Worm (Caenorhabditis elegans) whole organism, mixed stage, embryonic: ENCODE measurements around the gene lido-11.

ENCODE experiments used
- M03D4.4 ChIP-seq: sonication (generic microtip); optimal IDR thresholded peaks from 2 replicates; lab custom pipeline; 2017; ENCODE audit warnings: mild to moderate bottlenecking, missing genetic modification characterization, missing compliant biosample characterization
- bed-3 ChIP-seq: fragments of 200-800 bp; sonication (Bioruptor generic); optimal IDR thresholded peaks from 3 replicates; lab custom pipeline; 2018; ENCODE audit warnings: mild to moderate bottlenecking, missing genetic modification characterization, moderate library complexity, missing compliant biosample characterization
- blmp-1 ChIP-seq: fragments of 150-350 bp; optimal IDR thresholded peaks from 2 replicates; lab custom pipeline; 2014; ENCODE audit warnings: missing biosample characterization, missing genetic modification characterization
- ceh-39 ChIP-seq: fragments of 150-350 bp; optimal IDR thresholded peaks from 2 replicates; lab custom pipeline; 2014; ENCODE audit warnings: missing biosample characterization, missing genetic modification characterization
- ceh-43 ChIP-seq: fragments of 200-800 bp; sonication (Bioruptor generic); optimal IDR thresholded peaks from 2 replicates; lab custom pipeline; 2018; ENCODE audit warnings: mild to moderate bottlenecking, missing genetic modification characterization, moderate library complexity, missing compliant biosample characterization
- ceh-83 ChIP-seq: fragments of 200-800 bp; sonication (Bioruptor generic); optimal IDR thresholded peaks from 2 replicates; lab custom pipeline; 2018; ENCODE audit warnings: mild to moderate bottlenecking, missing genetic modification characterization, missing compliant biosample characterization
- ces-1 ChIP-seq: fragments of 150-350 bp; optimal IDR thresholded peaks from 2 replicates; lab custom pipeline; 2014; ENCODE audit warnings: missing biosample characterization, missing genetic modification reagents, missing genetic modification characterization
- cnd-1 ChIP-seq: fragments of 200-800 bp; sonication (Bioruptor generic); optimal IDR thresholded peaks from 2 replicates; lab custom pipeline; 2018; ENCODE audit warnings: mild to moderate bottlenecking, missing genetic modification characterization, missing compliant biosample characterization
- drap-1 ChIP-seq: fragments of 200-800 bp; sonication (Bioruptor generic); optimal IDR thresholded peaks from 3 replicates; lab custom pipeline; 2018; ENCODE audit warnings: mild to moderate bottlenecking, missing genetic modification characterization, missing compliant biosample characterization
- elt-3 ChIP-seq: fragments of 150-350 bp; optimal IDR thresholded peaks from 2 replicates; lab custom pipeline; 2014; ENCODE audit warnings: missing biosample characterization, missing genetic modification characterization
- flh-1 ChIP-seq: fragments of 200-800 bp; sonication (Bioruptor generic); optimal IDR thresholded peaks from 2 replicates; lab custom pipeline; 2018; ENCODE audit warnings: mild to moderate bottlenecking, missing genetic modification characterization, moderate library complexity, missing compliant biosample characterization
- ham-2 ChIP-seq: fragments of 200-800 bp; sonication (Bioruptor generic); optimal IDR thresholded peaks from 2 replicates; lab custom pipeline; 2018; ENCODE audit warnings: mild to moderate bottlenecking, missing genetic modification characterization, missing compliant biosample characterization
- hlh-1 ChIP-seq: fragments of 150-350 bp; optimal IDR thresholded peaks from 2 replicates; lab custom pipeline; 2014; ENCODE audit warnings: missing biosample characterization, missing genetic modification reagents, missing genetic modification characterization
- lin-13 ChIP-seq: fragments of 150-350 bp; optimal IDR thresholded peaks from 2 replicates; lab custom pipeline; 2014; ENCODE audit warnings: missing biosample characterization, missing genetic modification characterization
- lin-32 ChIP-seq: fragments of 200-800 bp; sonication (Bioruptor generic); optimal IDR thresholded peaks from 2 replicates; lab custom pipeline; 2018; ENCODE audit warnings: mild to moderate bottlenecking, missing genetic modification characterization, missing compliant biosample characterization
- lsy-2 ChIP-seq: fragments of 150-350 bp; optimal IDR thresholded peaks from 2 replicates; lab custom pipeline; 2014; ENCODE audit warnings: missing biosample characterization, missing genetic modification characterization
- mep-1 ChIP-seq: fragments of 150-350 bp; optimal IDR thresholded peaks from 2 replicates; lab custom pipeline; 2017; ENCODE audit warnings: missing biosample characterization, missing genetic modification reagents, missing genetic modification characterization, inconsistent platforms
- mls-2 ChIP-seq: sonication (generic microtip); optimal IDR thresholded peaks from 2 replicates; lab custom pipeline; 2016; ENCODE audit warnings: mild to moderate bottlenecking, missing genetic modification characterization, moderate library complexity, missing compliant biosample characterization
- nhr-2 ChIP-seq: fragments of 150-350 bp; optimal IDR thresholded peaks from 2 replicates; lab custom pipeline; 2014; ENCODE audit warnings: missing biosample characterization, missing genetic modification characterization
- nhr-237 ChIP-seq: fragments of 150-350 bp; optimal IDR thresholded peaks from 2 replicates; lab custom pipeline; 2014; ENCODE audit warnings: missing biosample characterization, missing genetic modification characterization
- nhr-28 ChIP-seq: fragments of 150-350 bp; optimal IDR thresholded peaks from 2 replicates; lab custom pipeline; 2014; ENCODE audit warnings: missing biosample characterization, missing genetic modification characterization
- nhr-76 ChIP-seq: sonication (generic microtip); optimal IDR thresholded peaks from 2 replicates; lab custom pipeline; 2017; ENCODE audit warnings: missing biosample characterization, missing genetic modification characterization
- pha-4 ChIP-seq: fragments of 150-350 bp; optimal IDR thresholded peaks from 2 replicates; lab custom pipeline; 2018; ENCODE audit warnings: missing biosample characterization, missing genetic modification reagents, missing genetic modification characterization
- sem-2 ChIP-seq: fragments of 200-800 bp; sonication (Bioruptor generic); optimal IDR thresholded peaks from 2 replicates; lab custom pipeline; 2018; ENCODE audit warnings: mild to moderate bottlenecking, missing genetic modification characterization, missing compliant biosample characterization
- snpc-4 ChIP-seq: fragments of 150-350 bp; optimal IDR thresholded peaks from 2 replicates; lab custom pipeline; 2014; ENCODE audit warnings: missing biosample characterization, missing genetic modification characterization
- sptf-1 ChIP-seq: sonication (generic microtip); optimal IDR thresholded peaks from 2 replicates; lab custom pipeline; 2017; ENCODE audit warnings: mild to moderate bottlenecking, missing genetic modification characterization, moderate library complexity, missing compliant biosample characterization
- tbx-8 ChIP-seq: fragments of 200-800 bp; sonication (Bioruptor generic); optimal IDR thresholded peaks from 2 replicates; lab custom pipeline; 2018; ENCODE audit warnings: mild to moderate bottlenecking, missing genetic modification characterization, moderate library complexity, missing compliant biosample characterization
- unc-120 ChIP-seq: sonication (generic microtip); optimal IDR thresholded peaks from 2 replicates; lab custom pipeline; 2017; ENCODE audit warnings: missing genetic modification characterization, missing compliant biosample characterization; ENCODE audit not compliant: poor library complexity, severe bottlenecking
- unc-39 ChIP-seq: fragments of 150-350 bp; optimal IDR thresholded peaks from 2 replicates; lab custom pipeline; 2014; ENCODE audit warnings: missing biosample characterization, missing genetic modification characterization
- unc-62 ChIP-seq: fragments of 150-350 bp; optimal IDR thresholded peaks from 2 replicates; lab custom pipeline; 2014; ENCODE audit warnings: missing biosample characterization, missing genetic modification reagents, missing genetic modification characterization
- zip-8 ChIP-seq: fragments of 150-350 bp; optimal IDR thresholded peaks from 2 replicates; lab custom pipeline; 2014; ENCODE audit warnings: missing biosample characterization, missing genetic modification characterization
- ztf-11 ChIP-seq: fragments of 150-350 bp; optimal IDR thresholded peaks from 2 replicates; lab custom pipeline; 2014; ENCODE audit warnings: missing biosample characterization, missing genetic modification characterization

lido-11 gene

ce11 chrII:2967064-2967463 is 36.7 kb upstream of the lido-11 start:
- TF ChIP-seq nhr-28 (tag; lab: Kevin White, UChicago): no peak
- TF ChIP-seq pha-4 (tag; lab: Kevin White, UChicago): no peak
- TF ChIP-seq ceh-39 (tag; lab: Kevin White, UChicago): no peak
- TF ChIP-seq tbx-8 (GFP tag; lab: Kevin White, UChicago): no peak
- no peak for TF ChIP-seq M03D4.4 (tag; lab: Kevin White, UChicago)
- no peak for TF ChIP-seq lin-13 (tag; lab: Kevin White, UChicago)
- no peak for TF ChIP-seq cnd-1 (tag; lab: Kevin White, UChicago)
- no peak for TF ChIP-seq elt-3 (tag; lab: Kevin White, UChicago)
- no peak for TF ChIP-seq ceh-83 (GFP tag; lab: Kevin White, UChicago)
- no peak for TF ChIP-seq zip-8
- TF ChIP-seq nhr-237 (tag; lab: Kevin White, UChicago): no peak
- TF ChIP-seq sptf-1 (tag; lab: Kevin White, UChicago): no peak
- no peak for TF ChIP-seq sem-2 (GFP tag; lab: Kevin White, UChicago)
- TF ChIP-seq ceh-43: no peak
- no peak for TF ChIP-seq snpc-4 (tag; lab: Kevin White, UChicago)
- no peak for TF ChIP-seq hlh-1 (tag; lab: Kevin White, UChicago)
- no peak for TF ChIP-seq nhr-2 (tag; lab: Kevin White, UChicago)
- TF ChIP-seq bed-3 (GFP tag; lab: Kevin White, UChicago): no peak
- no peak for TF ChIP-seq unc-39 (tag; lab: Kevin White, UChicago)
- TF ChIP-seq, all 35 proteins: peak for 0

ce11 chrII:2973940-2974402 is 29.8 kb upstream of the lido-11 start:
- peak; percentile 56 for TF ChIP-seq M03D4.4 (tag; lab: Kevin White, UChicago)
- TF ChIP-seq elt-3 (tag; lab: Kevin White, UChicago): peak; percentile 74
- peak; percentile 50 for TF ChIP-seq unc-120 (tag; lab: Kevin White, UChicago)
- peak; percentile 82 for TF ChIP-seq pha-4 (tag; lab: Kevin White, UChicago)
- peak; percentile 69 for TF ChIP-seq sptf-1 (tag; lab: Kevin White, UChicago)
- TF ChIP-seq blmp-1: peak; percentile 48
- no peak for TF ChIP-seq snpc-4 (tag; lab: Kevin White, UChicago)
- TF ChIP-seq ham-2 (GFP tag; lab: Kevin White, UChicago): peak; percentile 68
- TF ChIP-seq mls-2 (tag; lab: Kevin White, UChicago): peak; percentile 62
- TF ChIP-seq drap-1 (GFP tag; lab: Kevin White, UChicago): no peak
- TF ChIP-seq lsy-2 (tag; lab: Kevin White, UChicago): peak; percentile 43
- TF ChIP-seq ceh-39 (tag; lab: Kevin White, UChicago): no peak
- TF ChIP-seq ceh-43: no peak
- no peak for TF ChIP-seq nhr-2 (tag; lab: Kevin White, UChicago)
- peak; percentile 15 for TF ChIP-seq flh-1 (GFP tag; lab: Kevin White, UChicago)
- no peak for TF ChIP-seq lin-13 (tag; lab: Kevin White, UChicago)
- TF ChIP-seq unc-62: peak; percentile 51
- no peak for TF ChIP-seq cnd-1 (tag; lab: Kevin White, UChicago)
- TF ChIP-seq lin-32 (GFP tag; lab: Kevin White, UChicago): no peak
- peak; percentile 60 for TF ChIP-seq mep-1 (tag; lab: Kevin White, UChicago)
- no peak for TF ChIP-seq zip-8
- TF ChIP-seq ztf-11: peak; percentile 54
- peak; percentile 83 for TF ChIP-seq ces-1 (GFP tag; lab: Kevin White, UChicago)
- peak; percentile 49 for TF ChIP-seq bed-3 (GFP tag; lab: Kevin White, UChicago)
- TF ChIP-seq nhr-237 (tag; lab: Kevin White, UChicago): peak; percentile 82
- TF ChIP-seq nhr-76 (tag; lab: Kevin White, UChicago): no peak
- peak; percentile 26 for TF ChIP-seq hlh-1 (tag; lab: Kevin White, UChicago)
- TF ChIP-seq sem-2 (GFP tag; lab: Kevin White, UChicago): no peak
- no peak for TF ChIP-seq nhr-28 (tag; lab: Kevin White, UChicago)
- TF ChIP-seq, all 35 proteins: peak for 17

- TF ChIP-seq flh-1 (GFP tag; lab: Kevin White, UChicago): no peak
- peak; percentile 87 for TF ChIP-seq zip-8
Measured at ce11 chrII:2975561-2976230, 28.1 kb upstream of the lido-11 start.

- TF ChIP-seq mep-1 (tag; lab: Kevin White, UChicago): no peak
- peak; percentile 8 for TF ChIP-seq sptf-1 (tag; lab: Kevin White, UChicago)
- TF ChIP-seq flh-1 (GFP tag; lab: Kevin White, UChicago): no peak
- TF ChIP-seq, all 35 proteins: peak for 1
Measured at ce11 chrII:2976597-2976996, 27.2 kb upstream of the lido-11 start, which contains the start of gene nhr-88. TSS of gene nhr-88 (plus strand) at chrII:2976639.
